Worm (Caenorhabditis elegans) whole organism, L3 larva: ENCODE measurements around the gene K04A8.1.
"Not testable (repeated sequence)": the region's sequence is repeated elsewhere in the genome, so short reads cannot be mapped to it uniquely, and the experiment has no call there.

ENCODE experiments used
- R02D3.7 ChIP-seq: fragments of 150-350 bp; optimal IDR thresholded peaks from 2 replicates; lab custom pipeline; 2014; ENCODE audit warnings: missing biosample characterization, missing genetic modification characterization
- ZK546.5 ChIP-seq: sonication (generic microtip); optimal IDR thresholded peaks from 2 replicates; lab custom pipeline; 2017; ENCODE audit warnings: missing biosample characterization, missing genetic modification characterization
- aly-2 ChIP-seq: fragments of 150-350 bp; optimal IDR thresholded peaks from 2 replicates; lab custom pipeline; 2014; ENCODE audit warnings: missing biosample characterization, missing genetic modification characterization
- ceh-16 ChIP-seq: sonication (generic microtip); optimal IDR thresholded peaks from 2 replicates; lab custom pipeline; 2017; ENCODE audit warnings: missing biosample characterization, missing genetic modification characterization
- ceh-28 ChIP-seq: fragments of 150-350 bp; optimal IDR thresholded peaks from 2 replicates; lab custom pipeline; 2014; ENCODE audit warnings: missing biosample characterization, missing genetic modification reagents, missing genetic modification characterization
- ceh-82 ChIP-seq: fragments of 150-350 bp; optimal IDR thresholded peaks from 2 replicates; lab custom pipeline; 2014; ENCODE audit warnings: missing biosample characterization, missing genetic modification characterization
- ceh-9 ChIP-seq: sonication (generic microtip); optimal IDR thresholded peaks from 2 replicates; lab custom pipeline; 2018; ENCODE audit warnings: missing biosample characterization, missing genetic modification characterization
- daf-12 ChIP-seq: fragments of 150-350 bp; optimal IDR thresholded peaks from 2 replicates; lab custom pipeline; 2014; ENCODE audit warnings: missing biosample characterization, missing genetic modification reagents, missing genetic modification characterization
- egl-27 ChIP-seq: sonication (generic microtip); optimal IDR thresholded peaks from 4 replicates; lab custom pipeline; 2017; ENCODE audit warnings: missing biosample characterization, missing genetic modification reagents, missing genetic modification characterization
- elt-1 ChIP-seq: fragments of 150-350 bp; optimal IDR thresholded peaks from 2 replicates; lab custom pipeline; 2014; ENCODE audit warnings: missing biosample characterization, missing genetic modification characterization
- elt-2 ChIP-seq: sonication (generic microtip); optimal IDR thresholded peaks from 2 replicates; lab custom pipeline; 2016; ENCODE audit warnings: missing genetic modification reagents, mild to moderate bottlenecking, missing genetic modification characterization, missing compliant biosample characterization
- elt-3 ChIP-seq, 3 experiments: fragments of 150-350 bp in 1 of 3; sonication (generic microtip) in 2 of 3; optimal IDR thresholded peaks; 2 replicates in 2 of 3; 4 replicates in 1 of 3; lab custom pipeline; 2014 to 2017; ENCODE audit warnings: missing biosample characterization in 3 of 3, missing genetic modification characterization in 3 of 3
- eor-1 ChIP-seq, 2 experiments: fragments of 150-350 bp; optimal IDR thresholded peaks; 2 replicates each; lab custom pipeline; 2014 to 2018; ENCODE audit warnings: missing biosample characterization in 2 of 2, missing genetic modification characterization in 2 of 2
- fkh-10 ChIP-seq: sonication (generic microtip); optimal IDR thresholded peaks from 2 replicates; lab custom pipeline; 2017; ENCODE audit warnings: missing biosample characterization, missing genetic modification reagents, missing genetic modification characterization
- fkh-2 ChIP-seq: fragments of 150-350 bp; optimal IDR thresholded peaks from 2 replicates; lab custom pipeline; 2014; ENCODE audit warnings: missing biosample characterization, missing genetic modification reagents, missing genetic modification characterization
- fos-1 ChIP-seq: fragments of 150-350 bp; optimal IDR thresholded peaks from 2 replicates; lab custom pipeline; 2014; ENCODE audit warnings: missing biosample characterization, missing genetic modification characterization
- hmg-11 ChIP-seq: sonication (generic microtip); optimal IDR thresholded peaks from 2 replicates; lab custom pipeline; 2016; ENCODE audit warnings: missing genetic modification characterization, missing compliant biosample characterization
- jun-1 ChIP-seq: fragments of 150-350 bp; optimal IDR thresholded peaks from 2 replicates; lab custom pipeline; 2014; ENCODE audit warnings: missing biosample characterization, missing genetic modification reagents, missing genetic modification characterization
- lin-15B ChIP-seq: fragments of 150-350 bp; optimal IDR thresholded peaks from 2 replicates; lab custom pipeline; 2014; ENCODE audit warnings: missing biosample characterization, missing genetic modification characterization
- lin-39 ChIP-seq: fragments of 150-350 bp; optimal IDR thresholded peaks from 2 replicates; lab custom pipeline; 2018; ENCODE audit warnings: missing biosample characterization, missing genetic modification reagents, missing genetic modification characterization
- lsy-12 ChIP-seq: sonication (generic microtip); optimal IDR thresholded peaks from 2 replicates; lab custom pipeline; 2016; ENCODE audit warnings: mild to moderate bottlenecking, missing genetic modification characterization, missing compliant biosample characterization
- mdl-1 ChIP-seq: fragments of 150-350 bp; optimal IDR thresholded peaks from 2 replicates; lab custom pipeline; 2014; ENCODE audit warnings: missing biosample characterization, missing genetic modification characterization
- mml-1 ChIP-seq: fragments of 150-350 bp; sonication (generic microtip); optimal IDR thresholded peaks from 3 replicates; lab custom pipeline; 2014; ENCODE audit warnings: missing biosample characterization, missing genetic modification characterization
- nhr-11 ChIP-seq: fragments of 150-350 bp; optimal IDR thresholded peaks from 2 replicates; lab custom pipeline; 2014; ENCODE audit warnings: missing biosample characterization, missing genetic modification characterization
- nhr-12 ChIP-seq: fragments of 150-350 bp; optimal IDR thresholded peaks from 2 replicates; lab custom pipeline; 2014; ENCODE audit warnings: missing biosample characterization, missing genetic modification characterization
- nhr-23 ChIP-seq: fragments of 150-350 bp; optimal IDR thresholded peaks from 2 replicates; lab custom pipeline; 2014; ENCODE audit warnings: missing biosample characterization, missing genetic modification reagents, missing genetic modification characterization
- nhr-237 ChIP-seq: fragments of 150-350 bp; optimal IDR thresholded peaks from 2 replicates; lab custom pipeline; 2014; ENCODE audit warnings: missing biosample characterization, missing genetic modification characterization
- nhr-25 ChIP-seq: sonication (generic microtip); optimal IDR thresholded peaks from 2 replicates; lab custom pipeline; 2017; ENCODE audit warnings: missing biosample characterization, missing genetic modification characterization
- nhr-28 ChIP-seq: fragments of 150-350 bp; optimal IDR thresholded peaks from 2 replicates; lab custom pipeline; 2014; ENCODE audit warnings: missing biosample characterization, missing genetic modification characterization
- nhr-67 ChIP-seq: fragments of 150-350 bp; optimal IDR thresholded peaks from 2 replicates; lab custom pipeline; 2014; ENCODE audit warnings: missing biosample characterization, missing genetic modification characterization
- nhr-76 ChIP-seq: fragments of 150-350 bp; sonication (generic microtip); optimal IDR thresholded peaks from 5 replicates; lab custom pipeline; 2014; ENCODE audit warnings: missing biosample characterization, missing genetic modification characterization
- nhr-77 ChIP-seq: fragments of 150-350 bp; optimal IDR thresholded peaks from 2 replicates; lab custom pipeline; 2014; ENCODE audit warnings: missing biosample characterization, missing genetic modification characterization
- pha-4 ChIP-seq: fragments of 150-350 bp; optimal IDR thresholded peaks from 2 replicates; lab custom pipeline; 2014; ENCODE audit warnings: missing biosample characterization, missing genetic modification reagents, missing genetic modification characterization
- pqm-1 ChIP-seq: fragments of 150-350 bp; optimal IDR thresholded peaks from 2 replicates; lab custom pipeline; 2017; ENCODE audit warnings: missing biosample characterization, missing genetic modification characterization, inconsistent platforms
- skn-1 ChIP-seq: fragments of 150-350 bp; optimal IDR thresholded peaks from 2 replicates; lab custom pipeline; 2014; ENCODE audit warnings: missing biosample characterization, missing genetic modification characterization
- snpc-4 ChIP-seq: fragments of 150-350 bp; optimal IDR thresholded peaks from 2 replicates; lab custom pipeline; 2014; ENCODE audit warnings: missing biosample characterization, missing genetic modification characterization
- tbx-2 ChIP-seq: sonication (generic microtip); optimal IDR thresholded peaks from 2 replicates; lab custom pipeline; 2016; ENCODE audit warnings: mild to moderate bottlenecking, missing genetic modification characterization, missing compliant biosample characterization
- zag-1 ChIP-seq: fragments of 150-350 bp; optimal IDR thresholded peaks from 2 replicates; lab custom pipeline; 2014; ENCODE audit warnings: missing biosample characterization, missing genetic modification characterization

K04A8.1 gene

DNA sequence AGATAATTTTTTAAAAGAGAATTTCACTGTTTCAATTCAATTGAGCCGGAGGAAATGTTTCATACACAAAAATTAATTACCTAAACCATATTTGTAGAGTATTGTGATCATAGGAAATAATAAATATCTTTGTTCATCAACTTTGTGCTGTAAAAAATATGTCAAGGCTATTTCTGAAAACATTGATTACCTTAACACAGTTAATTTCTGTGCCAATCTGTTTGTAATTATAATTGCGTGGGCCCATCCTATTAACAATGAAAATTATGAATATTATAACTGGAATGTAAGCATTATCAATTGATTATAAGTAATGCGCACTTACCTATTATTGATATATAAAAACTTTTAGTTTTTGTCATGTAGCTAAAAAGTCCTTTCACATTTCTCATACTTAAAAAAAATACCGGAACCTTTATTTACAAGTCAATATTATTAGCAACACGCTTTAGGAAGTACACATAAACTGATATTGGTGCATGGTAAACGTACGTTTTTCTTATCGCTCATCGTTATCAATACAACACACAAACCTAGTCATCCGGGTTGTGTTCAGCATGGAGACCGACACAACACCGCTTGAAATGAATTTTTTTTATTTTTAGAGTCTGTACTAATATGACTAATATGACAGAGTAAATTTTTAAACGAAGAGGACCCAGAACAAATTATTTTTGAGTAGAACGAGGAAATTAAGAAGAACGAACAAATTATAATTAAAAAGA, 9.4 kb downstream of the K04A8.1 start, which contains the start of gene fut-2:
Gene fut-2, minus strand, starts transcription at position 485 of the 725 bp plus-strand sequence.
- TF ChIP-seq jun-1 (peak; percentile 45), elt-2 (tag; lab: Kevin White, UChicago) (peak; percentile 92), pha-4 (tag; lab: Kevin White, UChicago) (peak; percentile 56), lsy-12 (tag; lab: Kevin White, UChicago) (no peak), pqm-1 (peak; percentile 74), ceh-28 (no peak)

DNA sequence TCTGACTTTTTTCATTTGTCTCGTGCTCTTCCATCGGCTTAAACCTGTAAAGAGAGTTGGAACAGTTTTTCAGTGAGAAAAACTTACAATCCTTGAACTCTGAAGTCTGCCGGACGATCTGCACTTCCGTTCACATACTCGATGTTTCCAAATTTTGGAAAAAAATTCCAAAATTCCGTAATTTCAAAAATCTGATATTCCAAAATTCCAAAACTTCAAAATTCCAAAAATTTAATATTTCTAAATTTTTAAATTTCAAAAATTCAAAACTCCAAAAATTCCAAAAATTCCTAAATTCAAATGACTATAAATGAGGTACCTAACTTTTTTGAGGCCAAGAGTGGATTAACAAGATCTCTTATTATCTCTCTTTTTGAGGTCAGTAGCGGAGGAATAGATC, 10.4 kb downstream of the K04A8.1 start, which contains the start of gene EGAP9.4:
Gene EGAP9.4, plus strand, starts transcription at position 301 of the 400 bp plus-strand sequence.
- TF ChIP-seq pqm-1 (no peak), R02D3.7 (tag; lab: Kevin White, UChicago) (no peak)

DNA sequence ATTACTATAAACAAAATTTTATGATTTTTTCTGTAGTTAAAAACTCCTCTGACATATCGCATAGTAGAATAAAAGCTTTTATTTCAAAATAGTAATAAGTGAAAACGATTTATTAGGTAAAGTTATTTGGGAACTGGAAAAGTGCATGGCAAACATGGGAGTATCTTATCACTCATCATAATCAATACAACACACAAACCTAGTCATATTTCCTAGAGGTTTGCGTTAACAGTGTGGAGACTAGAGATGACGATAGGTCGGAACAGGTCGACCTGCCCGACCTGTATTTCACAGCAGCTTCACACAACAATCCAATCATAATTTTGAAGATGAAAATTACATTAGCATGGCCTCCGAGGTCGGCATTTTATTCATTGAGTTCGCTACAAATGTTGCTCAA, 13.9 kb downstream of the K04A8.1 start, which contains the start of gene EGAP9.3:
Gene EGAP9.3, minus strand, starts transcription at position 131 of the 400 bp plus-strand sequence.
- no peak for TF ChIP-seq nhr-12 (tag; lab: Kevin White, UChicago)
- no peak for TF ChIP-seq fkh-10 (GFP tag; lab: Kevin White, UChicago)
- no peak for TF ChIP-seq hmg-11 (tag; lab: Kevin White, UChicago)
- no peak for TF ChIP-seq nhr-25
- TF ChIP-seq mml-1 = no peak
- TF ChIP-seq fos-1 (tag; lab: Kevin White, UChicago) = no peak
- TF ChIP-seq tbx-2 (tag; lab: Kevin White, UChicago) = no peak
- no peak for TF ChIP-seq ceh-9
- TF ChIP-seq daf-12 (tag; lab: Kevin White, UChicago) = no peak
- TF ChIP-seq pqm-1 = peak; percentile 21
- TF ChIP-seq elt-2 (tag; lab: Kevin White, UChicago) = peak; percentile 34
- no peak for TF ChIP-seq egl-27 (tag; lab: Kevin White, UChicago)
- TF ChIP-seq pha-4 (tag; lab: Kevin White, UChicago) = no peak
- no peak for TF ChIP-seq ceh-28
- no peak for TF ChIP-seq ceh-16
- no peak for TF ChIP-seq lin-39 (tag; lab: Kevin White, UChicago)
- TF ChIP-seq, all 47 proteins: peak for 2

- not testable (repeated sequence) for TF ChIP-seq fkh-2, tbx-2, elt-1 (tag; lab: Kevin White, UChicago)
Measured at ce11 chrV:6581762-6582161, 15.6 kb downstream of the K04A8.1 start, which contains the start of gene ZK1055.4. Gene ZK1055.4 (plus strand): TSS chrV:6582062.

DNA sequence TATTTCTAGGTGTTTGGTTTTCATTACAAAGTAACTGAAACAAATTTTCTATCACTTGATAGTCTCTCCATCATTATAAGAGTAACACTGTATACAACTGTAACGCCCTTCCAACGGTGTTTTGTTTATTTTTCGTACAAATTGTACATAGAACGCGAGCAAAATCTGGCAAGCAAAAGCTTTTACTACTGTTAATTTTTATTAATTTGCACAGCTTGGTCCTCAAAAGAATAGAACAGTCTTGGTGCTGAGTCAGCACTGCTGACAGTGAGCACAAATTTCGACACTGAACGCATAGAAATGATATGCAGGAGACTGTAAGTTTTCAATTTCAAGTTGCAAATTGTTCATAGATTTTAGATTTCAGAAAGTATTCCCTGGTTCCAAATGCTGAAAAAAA, 24.1 kb downstream of the K04A8.1 start, which contains the start of gene ZK1055.2:
Gene ZK1055.2, plus strand, starts transcription at position 301 of the 400 bp plus-strand sequence.
- TF ChIP-seq mml-1 = no peak
- no peak for TF ChIP-seq daf-12 (tag; lab: Kevin White, UChicago)
- no peak for TF ChIP-seq ceh-9
- TF ChIP-seq nhr-11 (tag; lab: Kevin White, UChicago) = no peak
- TF ChIP-seq nhr-28 (tag; lab: Kevin White, UChicago) = no peak
- no peak for TF ChIP-seq zag-1 (tag; lab: Kevin White, UChicago)
- TF ChIP-seq elt-1 (tag; lab: Kevin White, UChicago) = no peak
- TF ChIP-seq lin-15B (tag; lab: Kevin White, UChicago) = no peak
- TF ChIP-seq, all 47 proteins: peak for 0

DNA sequence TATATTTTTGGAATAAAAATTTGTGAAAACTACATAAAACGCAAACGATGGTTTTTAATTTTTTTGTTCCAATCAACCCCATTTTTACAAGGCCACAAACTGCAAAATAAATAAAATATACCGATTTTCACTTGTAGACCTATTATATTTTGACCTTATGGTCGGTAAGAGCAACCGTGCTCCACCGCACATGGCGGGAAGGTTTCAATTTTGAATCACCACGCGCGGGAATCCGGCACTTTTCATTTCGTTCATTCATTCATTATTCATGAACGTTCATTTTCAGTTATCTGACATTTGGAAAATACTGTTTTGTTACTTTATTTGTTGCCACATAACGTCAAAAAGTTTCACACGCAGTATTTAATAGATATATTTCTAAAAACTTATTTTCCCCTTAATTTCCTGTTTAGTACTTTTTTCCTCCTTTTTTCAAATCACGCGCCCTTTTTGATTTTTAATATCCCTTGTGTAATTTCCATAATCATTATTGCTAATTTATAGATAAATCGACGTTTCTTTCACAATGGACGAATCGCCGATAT, 27.6 kb downstream of the K04A8.1 start, which contains the start of gene hcp-1:
Gene hcp-1, plus strand, starts transcription at position 495 of the 545 bp plus-strand sequence.
- TF ChIP-seq tbx-2 (tag; lab: Kevin White, UChicago) = no peak
- peak; percentile 60 for TF ChIP-seq lin-15B (tag; lab: Kevin White, UChicago)
- TF ChIP-seq ceh-82 (tag; lab: Kevin White, UChicago) = no peak
- TF ChIP-seq fos-1 (tag; lab: Kevin White, UChicago) = no peak
- peak; percentile 20 for TF ChIP-seq lin-39 (tag; lab: Kevin White, UChicago)
- TF ChIP-seq lsy-12 (tag; lab: Kevin White, UChicago) = no peak
- no peak for TF ChIP-seq pha-4 (tag; lab: Kevin White, UChicago)
- no peak for TF ChIP-seq skn-1 (tag; lab: Kevin White, UChicago)
- no peak for TF ChIP-seq ceh-28
- no peak for TF ChIP-seq nhr-77 (tag; lab: Kevin White, UChicago)
- TF ChIP-seq elt-2 (tag; lab: Kevin White, UChicago) = no peak
- TF ChIP-seq nhr-23 (tag; lab: Kevin White, UChicago) = peak; percentile 21
- TF ChIP-seq egl-27 (tag; lab: Kevin White, UChicago) = no peak
- no peak for TF ChIP-seq nhr-67 (tag; lab: Kevin White, UChicago)
- TF ChIP-seq nhr-25 = peak; percentile 53
- TF ChIP-seq daf-12 (tag; lab: Kevin White, UChicago) = no peak
- TF ChIP-seq nhr-237 (tag; lab: Kevin White, UChicago) = no peak
- no peak for TF ChIP-seq snpc-4
- no peak for TF ChIP-seq elt-3 (tag; optimal IDR thresholded peaks at IDR 0.05; lab: Kevin White, UChicago)
- TF ChIP-seq aly-2 (tag; lab: Kevin White, UChicago) = no peak
- TF ChIP-seq ZK546.5 = no peak
- no peak for TF ChIP-seq eor-1 (tag; optimal IDR thresholded peaks at IDR 0.05; lab: Kevin White, UChicago)
- no peak for TF ChIP-seq nhr-76 (tag; lab: Kevin White, UChicago)
- no peak for TF ChIP-seq mml-1
- no peak for TF ChIP-seq mdl-1 (tag; lab: Kevin White, UChicago)
- no peak for TF ChIP-seq nhr-28 (tag; lab: Kevin White, UChicago)
- no peak for TF ChIP-seq pqm-1
- TF ChIP-seq, all 47 proteins: peak for 4
